Worm (Caenorhabditis elegans) whole organism, mixed stage, embryonic: ENCODE data around the gene fsn-1.

Experiments
- M03D4.4 ChIP-seq: sonication (generic microtip); optimal IDR thresholded peaks from 2 replicates; lab custom pipeline; 2017; ENCODE audit warnings: mild to moderate bottlenecking, missing genetic modification characterization, missing compliant biosample characterization
- blmp-1 ChIP-seq: fragments of 150-350 bp; optimal IDR thresholded peaks from 2 replicates; lab custom pipeline; 2014; ENCODE audit warnings: missing biosample characterization, missing genetic modification characterization
- ceh-39 ChIP-seq: fragments of 150-350 bp; optimal IDR thresholded peaks from 2 replicates; lab custom pipeline; 2014; ENCODE audit warnings: missing biosample characterization, missing genetic modification characterization
- ceh-43 ChIP-seq: fragments of 200-800 bp; sonication (Bioruptor generic); optimal IDR thresholded peaks from 2 replicates; lab custom pipeline; 2018; ENCODE audit warnings: mild to moderate bottlenecking, missing genetic modification characterization, moderate library complexity, missing compliant biosample characterization
- ceh-83 ChIP-seq: fragments of 200-800 bp; sonication (Bioruptor generic); optimal IDR thresholded peaks from 2 replicates; lab custom pipeline; 2018; ENCODE audit warnings: mild to moderate bottlenecking, missing genetic modification characterization, missing compliant biosample characterization
- ces-1 ChIP-seq: fragments of 150-350 bp; optimal IDR thresholded peaks from 2 replicates; lab custom pipeline; 2014; ENCODE audit warnings: missing biosample characterization, missing genetic modification reagents, missing genetic modification characterization
- cnd-1 ChIP-seq: fragments of 200-800 bp; sonication (Bioruptor generic); optimal IDR thresholded peaks from 2 replicates; lab custom pipeline; 2018; ENCODE audit warnings: mild to moderate bottlenecking, missing genetic modification characterization, missing compliant biosample characterization
- drap-1 ChIP-seq: fragments of 200-800 bp; sonication (Bioruptor generic); optimal IDR thresholded peaks from 3 replicates; lab custom pipeline; 2018; ENCODE audit warnings: mild to moderate bottlenecking, missing genetic modification characterization, missing compliant biosample characterization
- elt-1 ChIP-seq: sonication (generic microtip); optimal IDR thresholded peaks from 2 replicates; lab custom pipeline; 2017; ENCODE audit warnings: missing genetic modification characterization, mild to moderate bottlenecking, missing compliant biosample characterization, antibody characterized with exemption, moderate library complexity, borderline replicate concordance; ENCODE audit not compliant: insufficient read depth
- elt-3 ChIP-seq: fragments of 150-350 bp; optimal IDR thresholded peaks from 2 replicates; lab custom pipeline; 2014; ENCODE audit warnings: missing biosample characterization, missing genetic modification characterization
- flh-1 ChIP-seq: fragments of 200-800 bp; sonication (Bioruptor generic); optimal IDR thresholded peaks from 2 replicates; lab custom pipeline; 2018; ENCODE audit warnings: mild to moderate bottlenecking, missing genetic modification characterization, moderate library complexity, missing compliant biosample characterization
- hlh-1 ChIP-seq: fragments of 150-350 bp; optimal IDR thresholded peaks from 2 replicates; lab custom pipeline; 2014; ENCODE audit warnings: missing biosample characterization, missing genetic modification reagents, missing genetic modification characterization
- lin-32 ChIP-seq: fragments of 200-800 bp; sonication (Bioruptor generic); optimal IDR thresholded peaks from 2 replicates; lab custom pipeline; 2018; ENCODE audit warnings: mild to moderate bottlenecking, missing genetic modification characterization, missing compliant biosample characterization
- lsy-2 ChIP-seq: fragments of 150-350 bp; optimal IDR thresholded peaks from 2 replicates; lab custom pipeline; 2014; ENCODE audit warnings: missing biosample characterization, missing genetic modification characterization
- mep-1 ChIP-seq: fragments of 150-350 bp; optimal IDR thresholded peaks from 2 replicates; lab custom pipeline; 2017; ENCODE audit warnings: missing biosample characterization, missing genetic modification reagents, missing genetic modification characterization, inconsistent platforms
- nhr-12 ChIP-seq: fragments of 150-350 bp; optimal IDR thresholded peaks from 2 replicates; lab custom pipeline; 2014; ENCODE audit warnings: missing biosample characterization, missing genetic modification characterization
- nhr-2 ChIP-seq: fragments of 150-350 bp; optimal IDR thresholded peaks from 2 replicates; lab custom pipeline; 2014; ENCODE audit warnings: missing biosample characterization, missing genetic modification characterization
- nhr-237 ChIP-seq: fragments of 150-350 bp; optimal IDR thresholded peaks from 2 replicates; lab custom pipeline; 2014; ENCODE audit warnings: missing biosample characterization, missing genetic modification characterization
- nhr-28 ChIP-seq: fragments of 150-350 bp; optimal IDR thresholded peaks from 2 replicates; lab custom pipeline; 2014; ENCODE audit warnings: missing biosample characterization, missing genetic modification characterization
- nhr-76 ChIP-seq: sonication (generic microtip); optimal IDR thresholded peaks from 2 replicates; lab custom pipeline; 2017; ENCODE audit warnings: missing biosample characterization, missing genetic modification characterization
- pha-4 ChIP-seq: fragments of 150-350 bp; optimal IDR thresholded peaks from 2 replicates; lab custom pipeline; 2018; ENCODE audit warnings: missing biosample characterization, missing genetic modification reagents, missing genetic modification characterization
- sem-2 ChIP-seq: fragments of 200-800 bp; sonication (Bioruptor generic); optimal IDR thresholded peaks from 2 replicates; lab custom pipeline; 2018; ENCODE audit warnings: mild to moderate bottlenecking, missing genetic modification characterization, missing compliant biosample characterization
- sptf-1 ChIP-seq: sonication (generic microtip); optimal IDR thresholded peaks from 2 replicates; lab custom pipeline; 2017; ENCODE audit warnings: mild to moderate bottlenecking, missing genetic modification characterization, moderate library complexity, missing compliant biosample characterization
- tbx-8 ChIP-seq: fragments of 200-800 bp; sonication (Bioruptor generic); optimal IDR thresholded peaks from 2 replicates; lab custom pipeline; 2018; ENCODE audit warnings: mild to moderate bottlenecking, missing genetic modification characterization, moderate library complexity, missing compliant biosample characterization
- unc-120 ChIP-seq: sonication (generic microtip); optimal IDR thresholded peaks from 2 replicates; lab custom pipeline; 2017; ENCODE audit warnings: missing genetic modification characterization, missing compliant biosample characterization; ENCODE audit not compliant: poor library complexity, severe bottlenecking
- unc-39 ChIP-seq: fragments of 150-350 bp; optimal IDR thresholded peaks from 2 replicates; lab custom pipeline; 2014; ENCODE audit warnings: missing biosample characterization, missing genetic modification characterization
- unc-62 ChIP-seq: fragments of 150-350 bp; optimal IDR thresholded peaks from 2 replicates; lab custom pipeline; 2014; ENCODE audit warnings: missing biosample characterization, missing genetic modification reagents, missing genetic modification characterization
- zip-8 ChIP-seq: fragments of 150-350 bp; optimal IDR thresholded peaks from 2 replicates; lab custom pipeline; 2014; ENCODE audit warnings: missing biosample characterization, missing genetic modification characterization
- ztf-11 ChIP-seq: fragments of 150-350 bp; optimal IDR thresholded peaks from 2 replicates; lab custom pipeline; 2014; ENCODE audit warnings: missing biosample characterization, missing genetic modification characterization

The fsn-1 gene

ce11 chrIII:4937022-4937421 lies at the start of gene fsn-1:
Gene fsn-1, plus strand, starts transcription at chrIII:4937322.
- TF ChIP-seq ceh-39 (tag; lab: Kevin White, UChicago) (no peak), sptf-1 (tag; lab: Kevin White, UChicago) (no peak), elt-3 (tag; lab: Kevin White, UChicago) (no peak), nhr-76 (tag; lab: Kevin White, UChicago) (no peak), nhr-12 (no peak), unc-62 (GFP tag; lab: Kevin White, UChicago) (no peak), M03D4.4 (tag; lab: Kevin White, UChicago) (no peak), tbx-8 (GFP tag; lab: Kevin White, UChicago) (no peak), hlh-1 (no peak)
- TF ChIP-seq, all 35 proteins: peak for 0

ce11 chrIII:4890997-4891396 lies 46.1 kb upstream of the fsn-1 start, which contains the start of gene F26F4.5:
Gene F26F4.5, minus strand, starts transcription at chrIII:4891252.
- TF ChIP-seq zip-8, result no peak
- no peak for TF ChIP-seq nhr-2 (tag; lab: Kevin White, UChicago)
- TF ChIP-seq drap-1 (GFP tag; lab: Kevin White, UChicago), result no peak
- TF ChIP-seq blmp-1 (tag; lab: Kevin White, UChicago), result no peak
- TF ChIP-seq nhr-76 (tag; lab: Kevin White, UChicago), result no peak
- TF ChIP-seq sptf-1 (tag; lab: Kevin White, UChicago), result no peak
- no peak for TF ChIP-seq pha-4 (tag; lab: Kevin White, UChicago)
- no peak for TF ChIP-seq lin-32 (GFP tag; lab: Kevin White, UChicago)
- no peak for TF ChIP-seq elt-1 (tag; lab: Kevin White, UChicago)
- TF ChIP-seq nhr-237 (tag; lab: Kevin White, UChicago), result no peak
- no peak for TF ChIP-seq cnd-1 (tag; lab: Kevin White, UChicago)
- TF ChIP-seq nhr-28, result no peak
- no peak for TF ChIP-seq sem-2 (GFP tag; lab: Kevin White, UChicago)
- no peak for TF ChIP-seq ceh-43 (GFP tag; lab: Kevin White, UChicago)
- no peak for TF ChIP-seq tbx-8 (GFP tag; lab: Kevin White, UChicago)
- no peak for TF ChIP-seq nhr-12

ce11 chrIII:4893540-4893939 lies 43.6 kb upstream of the fsn-1 start, which contains the start of gene F26F4.6:
Gene F26F4.6, minus strand, starts transcription at chrIII:4893640.
- no peak for TF ChIP-seq ztf-11
- no peak for TF ChIP-seq M03D4.4 (tag; lab: Kevin White, UChicago)
- TF ChIP-seq flh-1 (GFP tag; lab: Kevin White, UChicago), result no peak
- TF ChIP-seq nhr-2 (tag; lab: Kevin White, UChicago), result no peak
- no peak for TF ChIP-seq nhr-237 (tag; lab: Kevin White, UChicago)
- no peak for TF ChIP-seq lin-32 (GFP tag; lab: Kevin White, UChicago)
- TF ChIP-seq ces-1 (GFP tag; lab: Kevin White, UChicago), result no peak
- TF ChIP-seq zip-8, result no peak
- no peak for TF ChIP-seq nhr-28
- no peak for TF ChIP-seq hlh-1
- TF ChIP-seq nhr-76 (tag; lab: Kevin White, UChicago), result no peak
- no peak for TF ChIP-seq elt-3 (tag; lab: Kevin White, UChicago)
- TF ChIP-seq unc-39, result no peak
- no peak for TF ChIP-seq elt-1 (tag; lab: Kevin White, UChicago)
- TF ChIP-seq mep-1, result no peak

ce11 chrIII:4895313-4895712 lies 41.8 kb upstream of the fsn-1 start:
- TF ChIP-seq drap-1 (GFP tag; lab: Kevin White, UChicago) (no peak), flh-1 (GFP tag; lab: Kevin White, UChicago) (no peak), cnd-1 (tag; lab: Kevin White, UChicago) (no peak), ceh-43 (GFP tag; lab: Kevin White, UChicago) (no peak), lin-32 (GFP tag; lab: Kevin White, UChicago) (no peak), ceh-83 (GFP tag; lab: Kevin White, UChicago) (no peak), unc-39 (no peak), mep-1 (no peak), elt-1 (tag; lab: Kevin White, UChicago) (no peak), unc-120 (tag; lab: Kevin White, UChicago) (no peak), elt-3 (tag; lab: Kevin White, UChicago) (no peak), ceh-39 (tag; lab: Kevin White, UChicago) (no peak), lsy-2 (tag; lab: Kevin White, UChicago) (no peak), tbx-8 (GFP tag; lab: Kevin White, UChicago) (no peak), zip-8 (no peak), sptf-1 (tag; lab: Kevin White, UChicago) (no peak), nhr-76 (tag; lab: Kevin White, UChicago) (no peak), nhr-237 (tag; lab: Kevin White, UChicago) (no peak)
